Worm (Caenorhabditis elegans) whole organism, late embryonic: ENCODE data around the gene M01G5.1.

ENCODE experiments used
- ama-1 ChIP-seq: fragments of 150-350 bp; optimal IDR thresholded peaks from 2 replicates; lab custom pipeline; 2014
- dmd-4 ChIP-seq: sonication (generic microtip); optimal IDR thresholded peaks from 2 replicates; lab custom pipeline; 2016; ENCODE audit warnings: borderline replicate concordance, missing genetic modification characterization, missing compliant biosample characterization
- ets-4 ChIP-seq: sonication (generic microtip); optimal IDR thresholded peaks from 2 replicates; lab custom pipeline; 2016; ENCODE audit warnings: missing genetic modification characterization, missing compliant biosample characterization
- lim-6 ChIP-seq: sonication (generic microtip); optimal IDR thresholded peaks from 2 replicates; lab custom pipeline; 2016; ENCODE audit warnings: missing genetic modification characterization, missing compliant biosample characterization
- nhr-11 ChIP-seq: fragments of 150-350 bp; optimal IDR thresholded peaks from 2 replicates; lab custom pipeline; 2014; ENCODE audit warnings: missing biosample characterization, missing genetic modification characterization
- rnt-1 ChIP-seq: sonication (generic microtip); optimal IDR thresholded peaks from 2 replicates; lab custom pipeline; 2016; ENCODE audit warnings: missing genetic modification characterization, missing compliant biosample characterization
- sdc-2 ChIP-seq: sonication (generic microtip); optimal IDR thresholded peaks from 2 replicates; lab custom pipeline; 2016; ENCODE audit warnings: missing genotype, missing genetic modification characterization, missing compliant biosample characterization
- sox-4 ChIP-seq: sonication (generic microtip); optimal IDR thresholded peaks from 2 replicates; lab custom pipeline; 2017; ENCODE audit warnings: mild to moderate bottlenecking, missing genetic modification characterization, inconsistent platforms, missing compliant biosample characterization
- tbx-2 ChIP-seq: sonication (generic microtip); optimal IDR thresholded peaks from 2 replicates; lab custom pipeline; 2016; ENCODE audit warnings: missing genetic modification characterization, missing compliant biosample characterization
- unc-55 ChIP-seq: sonication (generic microtip); optimal IDR thresholded peaks from 2 replicates; lab custom pipeline; 2017; ENCODE audit warnings: missing biosample characterization, missing genetic modification reagents, missing genetic modification characterization

DNA sequence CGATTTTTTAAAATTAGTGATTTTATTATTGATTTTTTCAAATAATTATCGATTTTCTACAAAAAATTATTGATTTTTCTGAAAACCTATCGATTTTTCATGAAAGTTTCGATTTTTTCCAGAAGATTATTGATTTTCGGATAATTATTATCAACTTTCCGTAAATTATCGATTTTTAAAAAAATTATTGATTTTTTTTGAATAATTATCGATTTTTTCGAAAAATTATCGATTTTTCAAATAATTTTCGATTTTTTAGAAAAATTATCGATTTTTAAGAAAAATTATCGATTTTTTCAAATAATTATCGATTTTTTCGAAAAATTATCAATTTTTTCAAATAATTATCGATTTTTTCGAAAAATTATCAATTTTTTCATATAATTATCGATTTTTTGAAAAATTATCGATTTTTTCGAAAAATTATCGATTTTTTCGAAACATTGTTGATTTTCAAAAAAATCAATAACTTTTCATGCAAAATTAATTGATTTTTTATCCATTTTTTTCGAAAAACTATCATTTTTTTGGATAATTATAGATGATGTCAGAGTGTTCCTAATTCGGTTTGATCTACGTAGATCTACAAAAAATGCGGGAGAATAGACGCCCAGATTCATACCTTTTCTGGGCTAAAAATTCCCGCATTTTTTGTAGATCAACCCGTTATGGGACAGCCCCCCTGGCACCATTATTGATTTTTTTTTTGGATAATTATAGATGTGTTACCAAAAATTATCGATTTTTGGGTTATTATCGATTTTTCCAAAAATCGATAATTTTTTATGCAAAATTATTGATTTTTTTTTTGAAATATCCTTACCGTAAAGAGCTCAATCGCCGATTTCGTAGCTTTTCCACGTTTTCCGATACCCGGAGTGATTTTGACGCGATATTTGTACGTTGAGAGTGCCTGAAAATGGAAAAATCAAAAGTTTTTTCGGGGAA lies 27.6 kb upstream of the M01G5.1 start:
- no peak for TF ChIP-seq rnt-1 (tag; lab: Kevin White, UChicago)
- no peak for TF ChIP-seq ets-4
- no peak for TF ChIP-seq lim-6 (tag; lab: Kevin White, UChicago)
- no peak for TF ChIP-seq ama-1 (lab: Kevin White, UChicago)
- TF ChIP-seq unc-55 (GFP tag; lab: Kevin White, UChicago) = no peak
- TF ChIP-seq nhr-11 = no peak
- no peak for TF ChIP-seq tbx-2 (tag; lab: Kevin White, UChicago)
- TF ChIP-seq sdc-2 (tag; lab: Kevin White, UChicago) = no peak
- TF ChIP-seq sox-4 = no peak
- no peak for TF ChIP-seq dmd-4 (tag; lab: Kevin White, UChicago)
